Worm (Caenorhabditis elegans) whole organism, midembryonic: ENCODE data around the gene R01H2.8.

Experiments used
- T22C8.4 ChIP-seq: fragments of 200-800 bp; sonication (Bioruptor generic); IDR thresholded peaks from 2 replicates; pipeline ENCODE4 v1.3.6; 2022; ENCODE audit warnings: missing genetic modification characterization, missing compliant biosample characterization
- flt-1 ChIP-seq: fragments of 200-800 bp; sonication (Bioruptor generic); IDR thresholded peaks from 2 replicates; pipeline ENCODE4 v1.3.6; 2022; ENCODE audit warnings: missing genetic modification characterization, missing compliant biosample characterization
- med-1 ChIP-seq: sonication (generic microtip); optimal IDR thresholded peaks from 2 replicates; lab custom pipeline; 2017; ENCODE audit warnings: missing genetic modification characterization, mild to moderate bottlenecking, missing compliant biosample characterization, antibody characterized with exemption, missing genetic modification reagents; ENCODE audit not compliant: insufficient read depth
- ref-1 ChIP-seq: fragments of 200-800 bp; sonication (Bioruptor generic); conservative IDR thresholded peaks from 2 replicates; pipeline ENCODE4 v1.3.6; 2022; ENCODE audit warnings: missing genetic modification reagents, missing genetic modification characterization, missing compliant biosample characterization
- ztf-23 ChIP-seq: fragments of 200-800 bp; sonication (Bioruptor generic); IDR thresholded peaks from 2 replicates; pipeline ENCODE4 v1.3.6; 2022; ENCODE audit warnings: missing genetic modification reagents, missing genetic modification characterization, missing compliant biosample characterization
- ztf-29 ChIP-seq: fragments of 200-800 bp; sonication (Bioruptor generic); IDR thresholded peaks from 2 replicates; pipeline ENCODE4 v1.3.6; 2022; ENCODE audit warnings: missing genetic modification reagents, missing genetic modification characterization, missing compliant biosample characterization

ce11 chrIII:7083106-7083505, 14.2 kb downstream of the R01H2.8 start:
- TF ChIP-seq flt-1 (no peak), med-1 (GFP tag; lab: Kevin White, UChicago) (no peak), ref-1 (GFP tag; lab: Robert Waterston, UW) (no peak), T22C8.4 (GFP tag; lab: Robert Waterston, UW) (no peak), ztf-23 (GFP tag; lab: Robert Waterston, UW) (no peak), ztf-29 (GFP tag; lab: Robert Waterston, UW) (no peak)
